Worm (Caenorhabditis elegans) whole organism, midembryonic: ENCODE measurements around the gene srlf-5.

Source experiments
- T22C8.4 ChIP-seq: fragments of 200-800 bp; sonication (Bioruptor generic); IDR thresholded peaks from 2 replicates; pipeline ENCODE4 v1.3.6; 2022; ENCODE audit warnings: missing genetic modification characterization, missing compliant biosample characterization
- cog-1 ChIP-seq: sonication (generic microtip); optimal IDR thresholded peaks from 2 replicates; lab custom pipeline; 2016; ENCODE audit warnings: missing genetic modification characterization, missing compliant biosample characterization
- flt-1 ChIP-seq: fragments of 200-800 bp; sonication (Bioruptor generic); IDR thresholded peaks from 2 replicates; pipeline ENCODE4 v1.3.6; 2022; ENCODE audit warnings: missing genetic modification characterization, missing compliant biosample characterization
- klf-2 ChIP-seq: fragments of 200-800 bp; sonication (Bioruptor generic); conservative IDR thresholded peaks from 2 replicates; pipeline ENCODE4 v1.3.6; 2022; ENCODE audit warnings: missing genetic modification reagents, missing genetic modification characterization, missing compliant biosample characterization
- med-1 ChIP-seq: sonication (generic microtip); optimal IDR thresholded peaks from 2 replicates; lab custom pipeline; 2017; ENCODE audit warnings: missing genetic modification characterization, mild to moderate bottlenecking, missing compliant biosample characterization, antibody characterized with exemption, missing genetic modification reagents; ENCODE audit not compliant: insufficient read depth
- ref-1 ChIP-seq: fragments of 200-800 bp; sonication (Bioruptor generic); conservative IDR thresholded peaks from 2 replicates; pipeline ENCODE4 v1.3.6; 2022; ENCODE audit warnings: missing genetic modification reagents, missing genetic modification characterization, missing compliant biosample characterization
- tab-1 ChIP-seq: fragments of 200-800 bp; sonication (Bioruptor generic); IDR thresholded peaks from 2 replicates; pipeline ENCODE4 v1.3.6; 2022; ENCODE audit warnings: missing genetic modification characterization, missing compliant biosample characterization
- ztf-23 ChIP-seq: fragments of 200-800 bp; sonication (Bioruptor generic); IDR thresholded peaks from 2 replicates; pipeline ENCODE4 v1.3.6; 2022; ENCODE audit warnings: missing genetic modification reagents, missing genetic modification characterization, missing compliant biosample characterization
- ztf-29 ChIP-seq: fragments of 200-800 bp; sonication (Bioruptor generic); IDR thresholded peaks from 2 replicates; pipeline ENCODE4 v1.3.6; 2022; ENCODE audit warnings: missing genetic modification reagents, missing genetic modification characterization, missing compliant biosample characterization

srlf-5 gene

DNA sequence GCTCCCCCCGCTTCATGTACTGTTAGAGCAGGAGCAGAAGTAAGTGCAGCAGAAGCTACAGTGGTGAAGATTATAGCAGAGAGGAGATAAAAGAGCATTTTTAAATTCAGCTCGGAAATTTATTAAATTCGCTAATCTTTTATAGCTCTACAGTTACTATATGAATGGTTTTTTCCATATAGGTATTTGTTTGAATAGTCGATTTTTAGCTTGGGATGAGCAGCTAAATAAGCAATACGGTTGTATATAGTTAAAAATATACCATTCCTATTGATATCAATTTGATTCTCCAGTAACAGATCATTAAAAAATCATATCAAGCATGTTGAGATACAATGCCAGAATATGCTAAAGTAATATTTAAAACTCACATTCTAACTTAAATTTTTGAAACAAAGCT lies at the start of gene srlf-5:
TSS of gene srlf-5 (minus strand) at position 101 of the 400 bp plus-strand sequence.
- TF ChIP-seq tab-1 (GFP tag; lab: Robert Waterston, UW) (no peak), ztf-23 (GFP tag; lab: Robert Waterston, UW) (no peak), flt-1 (no peak), med-1 (GFP tag; lab: Kevin White, UChicago) (no peak), cog-1 (tag; lab: Kevin White, UChicago) (no peak), T22C8.4 (GFP tag; lab: Robert Waterston, UW) (no peak)

DNA sequence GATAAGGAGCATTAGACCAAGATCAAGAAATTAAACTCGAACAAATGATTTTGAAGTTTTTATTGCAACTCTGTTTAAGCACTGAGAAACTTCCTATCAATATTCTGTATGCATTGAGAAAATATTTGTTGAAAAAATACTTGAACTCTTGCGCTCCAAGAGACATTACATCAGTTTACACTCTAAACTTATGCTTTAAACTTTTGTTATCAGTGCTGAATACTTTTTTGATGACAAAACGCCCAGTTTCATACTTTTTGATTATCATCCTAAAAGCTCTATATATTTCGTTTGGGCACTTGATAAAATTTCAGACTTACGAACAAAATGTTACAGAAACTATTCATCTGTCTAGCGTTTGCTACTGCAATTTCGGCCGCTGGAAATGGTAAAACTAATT lies 49.4 kb upstream of the srlf-5 start, which contains the start of gene dod-17:
TSS of gene dod-17 (plus strand) at position 323 of the 400 bp plus-strand sequence.
- TF ChIP-seq ztf-23 (GFP tag; lab: Robert Waterston, UW) (no peak), tab-1 (GFP tag; lab: Robert Waterston, UW) (no peak), flt-1 (no peak), med-1 (GFP tag; lab: Kevin White, UChicago) (no peak), klf-2 (GFP tag; lab: Robert Waterston, UW) (no peak), cog-1 (tag; lab: Kevin White, UChicago) (no peak), ztf-29 (GFP tag; lab: Robert Waterston, UW) (no peak), ref-1 (GFP tag; lab: Robert Waterston, UW) (no peak), T22C8.4 (GFP tag; lab: Robert Waterston, UW) (no peak)

DNA sequence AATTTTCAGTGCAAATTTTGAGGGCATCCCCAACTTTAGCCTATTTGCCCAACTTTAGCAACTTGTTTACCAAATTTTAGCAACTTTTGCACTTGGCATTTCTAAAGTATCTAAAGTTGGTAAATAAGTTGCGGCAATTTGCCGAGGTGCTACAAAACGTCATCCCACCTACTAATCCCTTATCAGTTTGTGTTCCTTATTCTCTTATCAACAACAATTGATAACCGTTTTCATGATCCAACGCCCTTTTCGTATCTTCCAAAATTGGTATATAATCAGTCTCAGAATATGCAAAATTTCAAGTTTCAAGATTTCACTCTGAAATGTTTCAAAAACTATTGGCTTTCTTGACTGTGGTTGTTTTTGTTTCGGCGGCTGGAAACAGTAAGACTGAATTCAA lies 46.8 kb upstream of the srlf-5 start, which contains the start of gene F55G11.4:
TSS of gene F55G11.4 (plus strand) at position 289 of the 400 bp plus-strand sequence.
- TF ChIP-seq T22C8.4 (GFP tag; lab: Robert Waterston, UW) (no peak), flt-1 (no peak), klf-2 (GFP tag; lab: Robert Waterston, UW) (no peak), med-1 (GFP tag; lab: Kevin White, UChicago) (no peak), ztf-29 (GFP tag; lab: Robert Waterston, UW) (no peak), tab-1 (GFP tag; lab: Robert Waterston, UW) (no peak), cog-1 (tag; lab: Kevin White, UChicago) (no peak), ref-1 (GFP tag; lab: Robert Waterston, UW) (no peak), ztf-23 (GFP tag; lab: Robert Waterston, UW) (no peak)

DNA sequence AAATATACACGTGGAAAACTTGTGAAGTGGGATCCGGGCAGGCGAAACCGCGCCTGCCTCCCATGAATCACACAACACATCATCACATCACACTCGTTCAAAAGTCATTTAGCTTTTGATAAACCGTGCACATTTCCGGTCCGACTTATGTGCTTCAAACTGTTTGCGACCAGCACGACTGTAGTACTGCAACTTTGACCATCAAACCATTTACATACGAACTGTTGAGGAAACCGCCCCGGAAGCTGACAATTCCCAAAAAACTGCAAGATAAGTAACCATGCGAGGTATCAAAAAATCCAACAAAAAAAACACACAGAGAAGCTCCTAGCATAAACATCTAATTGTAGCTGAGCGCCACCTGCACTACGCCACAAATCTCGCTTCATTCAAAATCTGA lies 46.2 kb upstream of the srlf-5 start:
- TF ChIP-seq tab-1 (GFP tag; lab: Robert Waterston, UW) (no peak), ztf-23 (GFP tag; lab: Robert Waterston, UW) (no peak), med-1 (GFP tag; lab: Kevin White, UChicago) (no peak), klf-2 (GFP tag; lab: Robert Waterston, UW) (no peak), ref-1 (GFP tag; lab: Robert Waterston, UW) (no peak), T22C8.4 (GFP tag; lab: Robert Waterston, UW) (no peak), ztf-29 (GFP tag; lab: Robert Waterston, UW) (no peak), flt-1 (no peak), cog-1 (tag; lab: Kevin White, UChicago) (no peak)

DNA sequence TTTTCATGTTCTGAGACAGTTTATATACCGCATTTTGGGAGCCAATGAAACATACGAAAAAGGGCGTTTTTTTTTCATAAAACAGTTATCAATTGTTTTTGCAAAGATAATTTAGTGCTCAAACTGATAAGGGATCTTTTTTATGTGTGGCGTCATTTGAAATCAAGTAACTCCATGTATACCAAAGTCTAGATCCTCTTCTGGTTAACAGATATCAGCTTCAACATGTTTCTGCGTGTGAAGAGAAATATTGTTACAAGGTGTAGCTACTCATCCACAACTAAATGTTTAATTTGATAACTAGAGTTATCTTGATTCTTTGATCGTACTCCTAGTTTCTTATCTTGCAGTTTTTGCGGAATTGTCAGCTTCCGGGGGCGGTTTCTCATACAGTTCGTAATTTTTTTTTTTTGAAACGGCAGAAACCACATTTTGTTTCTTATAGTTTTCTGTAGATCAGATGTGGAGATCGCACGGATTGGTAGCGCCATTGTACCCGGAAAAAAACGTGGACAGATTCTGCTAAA lies 45.5 kb upstream of the srlf-5 start:
- TF ChIP-seq med-1 (GFP tag; lab: Kevin White, UChicago), result no peak
- no peak for TF ChIP-seq ztf-29 (GFP tag; lab: Robert Waterston, UW)
- TF ChIP-seq ztf-23 (GFP tag; lab: Robert Waterston, UW), result no peak
- TF ChIP-seq T22C8.4 (GFP tag; lab: Robert Waterston, UW), result no peak
- no peak for TF ChIP-seq ref-1 (GFP tag; lab: Robert Waterston, UW)
- TF ChIP-seq klf-2 (GFP tag; lab: Robert Waterston, UW), result no peak
- no peak for TF ChIP-seq tab-1 (GFP tag; lab: Robert Waterston, UW)
- no peak for TF ChIP-seq flt-1
- TF ChIP-seq cog-1 (tag; lab: Kevin White, UChicago), result no peak

DNA sequence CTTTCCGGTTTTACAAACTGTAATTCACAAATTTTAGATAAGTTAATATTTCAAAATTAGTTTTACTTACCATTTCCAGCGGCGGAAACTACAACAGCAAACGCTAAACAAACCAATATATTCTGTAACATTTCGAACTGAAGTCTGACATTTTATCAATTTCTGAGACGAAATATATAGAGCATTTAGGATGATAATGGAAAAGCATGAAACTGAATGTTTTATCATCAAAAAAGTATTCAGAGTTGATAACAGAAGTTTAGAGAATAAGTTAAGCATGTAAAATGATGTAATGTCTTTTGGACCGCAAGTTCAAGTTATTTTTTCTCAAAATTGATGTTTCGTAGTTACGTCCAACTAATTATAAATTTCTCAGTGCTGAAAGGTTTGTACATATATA lies 42.6 kb upstream of the srlf-5 start, which contains the start of gene F55G11.2:
TSS of gene F55G11.2 (minus strand) at position 149 of the 400 bp plus-strand sequence.
- no peak for TF ChIP-seq T22C8.4 (GFP tag; lab: Robert Waterston, UW)
- TF ChIP-seq ztf-23 (GFP tag; lab: Robert Waterston, UW), result no peak
- TF ChIP-seq med-1 (GFP tag; lab: Kevin White, UChicago), result no peak
- TF ChIP-seq tab-1 (GFP tag; lab: Robert Waterston, UW), result no peak
- TF ChIP-seq klf-2 (GFP tag; lab: Robert Waterston, UW), result no peak
- no peak for TF ChIP-seq flt-1
- TF ChIP-seq ref-1 (GFP tag; lab: Robert Waterston, UW), result no peak

DNA sequence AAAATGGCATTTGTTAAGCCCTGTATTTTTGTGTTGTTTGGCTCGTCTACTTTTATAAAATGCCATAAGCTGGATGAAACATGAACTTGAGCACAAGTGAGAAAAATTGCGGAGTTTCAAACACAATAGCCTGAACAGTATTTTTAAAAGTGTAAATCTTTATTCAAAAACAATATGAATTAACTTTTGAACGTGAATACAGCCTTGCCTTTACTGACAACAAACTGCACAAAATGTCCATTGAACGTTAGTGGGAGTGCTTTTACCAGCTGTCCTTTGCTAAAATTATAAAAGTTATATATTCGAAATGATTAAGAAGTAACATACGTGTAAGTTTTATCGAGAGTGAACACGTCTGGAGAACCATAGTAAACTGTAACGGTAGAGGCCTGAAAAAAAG lies 40.8 kb upstream of the srlf-5 start:
- TF ChIP-seq ref-1 (GFP tag; lab: Robert Waterston, UW), result no peak
- TF ChIP-seq ztf-23 (GFP tag; lab: Robert Waterston, UW), result no peak
- no peak for TF ChIP-seq cog-1 (tag; lab: Kevin White, UChicago)
- TF ChIP-seq ztf-29 (GFP tag; lab: Robert Waterston, UW), result no peak
- no peak for TF ChIP-seq klf-2 (GFP tag; lab: Robert Waterston, UW)
- TF ChIP-seq med-1 (GFP tag; lab: Kevin White, UChicago), result no peak
- no peak for TF ChIP-seq tab-1 (GFP tag; lab: Robert Waterston, UW)
- TF ChIP-seq flt-1, result no peak
- TF ChIP-seq T22C8.4 (GFP tag; lab: Robert Waterston, UW), result no peak

DNA sequence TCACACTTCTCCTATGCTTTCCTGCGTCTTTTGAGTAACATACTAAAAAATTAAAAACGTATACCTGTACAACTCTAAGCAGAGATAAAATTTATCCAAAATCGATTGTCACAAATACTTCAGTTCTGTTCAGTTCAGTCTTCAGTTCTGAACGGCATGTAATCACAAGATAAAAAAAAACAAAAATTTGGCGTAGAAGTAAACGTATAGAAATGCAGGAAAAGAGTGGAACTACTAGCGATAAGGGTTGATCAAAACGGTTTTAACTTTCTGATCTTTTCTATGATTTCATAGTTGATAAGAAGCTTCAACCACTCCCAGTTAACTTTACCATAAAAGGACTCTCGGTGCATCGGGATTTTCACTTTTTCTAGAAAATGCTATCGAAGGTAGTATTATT lies 38.5 kb upstream of the srlf-5 start, which contains the start of gene dod-22:
TSS of gene dod-22 (plus strand) at position 301 of the 400 bp plus-strand sequence.
- TF ChIP-seq ztf-23 (GFP tag; lab: Robert Waterston, UW) (no peak), flt-1 (no peak)

DNA sequence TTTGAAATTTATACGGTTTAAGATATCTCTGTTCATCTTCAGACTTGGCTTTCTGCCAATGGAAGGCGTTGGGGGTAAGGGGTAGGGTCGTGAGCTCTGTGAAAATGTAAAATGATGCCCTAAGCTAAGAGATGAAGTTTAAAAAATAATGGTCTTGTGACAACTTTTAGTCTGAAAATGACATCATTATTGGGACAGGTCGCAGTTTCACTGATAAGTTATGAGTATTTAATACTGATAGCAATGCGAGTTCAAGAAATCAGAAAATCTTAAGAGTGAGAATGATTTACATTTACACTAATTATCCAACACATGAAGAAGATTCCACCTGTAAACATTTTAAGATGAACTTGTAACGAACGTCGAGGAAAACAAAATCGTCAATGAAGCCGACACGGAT lies 38.1 kb upstream of the srlf-5 start:
- TF ChIP-seq ztf-23 (GFP tag; lab: Robert Waterston, UW), result no peak
- no peak for TF ChIP-seq ztf-29 (GFP tag; lab: Robert Waterston, UW)
- no peak for TF ChIP-seq klf-2 (GFP tag; lab: Robert Waterston, UW)
- no peak for TF ChIP-seq T22C8.4 (GFP tag; lab: Robert Waterston, UW)
- TF ChIP-seq flt-1, result no peak
- TF ChIP-seq tab-1 (GFP tag; lab: Robert Waterston, UW), result no peak
- TF ChIP-seq ref-1 (GFP tag; lab: Robert Waterston, UW), result no peak
- TF ChIP-seq med-1 (GFP tag; lab: Kevin White, UChicago), result no peak
- TF ChIP-seq cog-1 (tag; lab: Kevin White, UChicago), result no peak
